Worm (Caenorhabditis elegans) whole organism, mixed stage, embryonic: ENCODE measurements around the gene ilys-1.

Experiments
- lin-13 ChIP-seq: fragments of 150-350 bp; optimal IDR thresholded peaks from 2 replicates; lab custom pipeline; 2014; ENCODE audit warnings: missing biosample characterization, missing genetic modification characterization
- lsy-2 ChIP-seq: fragments of 150-350 bp; optimal IDR thresholded peaks from 2 replicates; lab custom pipeline; 2014; ENCODE audit warnings: missing biosample characterization, missing genetic modification characterization
- mep-1 ChIP-seq: fragments of 150-350 bp; optimal IDR thresholded peaks from 2 replicates; lab custom pipeline; 2017; ENCODE audit warnings: missing biosample characterization, missing genetic modification reagents, missing genetic modification characterization, inconsistent platforms

- TF ChIP-seq mep-1 (tag; lab: Kevin White, UChicago) (no peak), lin-13 (tag; lab: Kevin White, UChicago) (no peak), lsy-2 (no peak)
Measured at ce11 chrIV:2466249-2466648, 4.0 kb upstream of the ilys-1 start.
